Fruit fly (Drosophila melanogaster) whole organism, embryonic: ENCODE results near the gene niki.

ENCODE experiments used
- CG10147 ChIP-seq: fragments of 200-800 bp; sonication (Bioruptor generic); optimal IDR thresholded peaks from 2 replicates; lab custom pipeline; 2019; ENCODE audit warnings: missing biosample characterization, mild to moderate bottlenecking, missing genetic modification characterization, moderate library complexity
- CG11456 ChIP-seq: fragments of 200-800 bp; sonication (Bioruptor generic); IDR thresholded peaks from 3 replicates; pipeline ENCODE4 v1.3.6; 2022; ENCODE audit warnings: missing biosample characterization, missing genetic modification characterization
- CG11695 ChIP-seq: fragments of 200-800 bp; sonication (Bioruptor generic); IDR thresholded peaks from 3 replicates; pipeline ENCODE4 v1.3.6; 2022; ENCODE audit warnings: missing biosample characterization, missing genetic modification characterization
- CG14014 ChIP-seq: fragments of 200-800 bp; sonication (Bioruptor generic); IDR thresholded peaks from 2 replicates; pipeline ENCODE4 v1.3.6; 2022; ENCODE audit warnings: missing biosample characterization, missing genetic modification characterization
- CG15073 ChIP-seq: fragments of 200-800 bp; sonication (Bioruptor generic); optimal IDR thresholded peaks from 2 replicates; lab custom pipeline; 2016; ENCODE audit warnings: missing biosample characterization, missing genetic modification characterization
- CG15514 ChIP-seq: fragments of 200-800 bp; sonication (Bioruptor generic); optimal IDR thresholded peaks from 3 replicates; lab custom pipeline; 2017; ENCODE audit warnings: missing biosample characterization, missing genetic modification characterization, mild to moderate bottlenecking, moderate library complexity, missing genetic modification reagents
- CG15601 ChIP-seq: fragments of 200-800 bp; sonication (Bioruptor generic); optimal IDR thresholded peaks from 3 replicates; lab custom pipeline; 2019; ENCODE audit warnings: missing biosample characterization, mild to moderate bottlenecking, missing genetic modification characterization, moderate library complexity
- CG16813 ChIP-seq: fragments of 200-800 bp; sonication (Bioruptor generic); IDR thresholded peaks from 3 replicates; pipeline ENCODE4 v1.3.6; 2022; ENCODE audit warnings: missing biosample characterization, missing genetic modification characterization; ENCODE audit not compliant: partially characterized antibody
- CG17385 ChIP-seq: fragments of 200-800 bp; sonication (Bioruptor generic); optimal IDR thresholded peaks from 3 replicates; lab custom pipeline; 2018; ENCODE audit warnings: missing biosample characterization, mild to moderate bottlenecking, missing genetic modification characterization
- CG18262 ChIP-seq: fragments of 200-800 bp; optimal IDR thresholded peaks from 3 replicates; lab custom pipeline; 2019; ENCODE audit warnings: missing biosample characterization, mild to moderate bottlenecking, missing genetic modification characterization, moderate library complexity
- CG30020 ChIP-seq: fragments of 200-800 bp; optimal IDR thresholded peaks from 2 replicates; lab custom pipeline; 2019; ENCODE audit warnings: missing biosample characterization, mild to moderate bottlenecking, missing genetic modification characterization, moderate library complexity
- CG3847 ChIP-seq: fragments of 200-800 bp; sonication (Bioruptor generic); IDR thresholded peaks from 2 replicates; pipeline ENCODE4 v1.3.6; 2022; ENCODE audit warnings: missing biosample characterization, missing genetic modification characterization
- CG4282 ChIP-seq: fragments of 200-800 bp; sonication (Bioruptor generic); optimal IDR thresholded peaks from 2 replicates; lab custom pipeline; 2016; ENCODE audit warnings: missing biosample characterization, missing genetic modification characterization
- CG6175 ChIP-seq: fragments of 200-800 bp; sonication (Bioruptor generic); IDR thresholded peaks from 3 replicates; pipeline ENCODE4 v1.3.6; 2022; ENCODE audit warnings: missing biosample characterization, missing genetic modification characterization
- CG8290 ChIP-seq, 3 experiments: fragments of 200-800 bp; sonication (Bioruptor generic); optimal IDR thresholded peaks; 2 replicates each; lab custom pipeline; 2016 to 2019; ENCODE audit warnings: missing biosample characterization in 3 of 3, missing genetic modification characterization in 3 of 3, mild to moderate bottlenecking in 2 of 3, moderate library complexity in 1 of 3
- CG9727 ChIP-seq: fragments of 200-800 bp; sonication (Bioruptor generic); optimal IDR thresholded peaks from 3 replicates; lab custom pipeline; 2017; ENCODE audit warnings: missing biosample characterization, mild to moderate bottlenecking, missing genetic modification characterization
- CG9876 ChIP-seq: fragments of 200-800 bp; sonication (Bioruptor generic); optimal IDR thresholded peaks from 2 replicates; lab custom pipeline; 2016; ENCODE audit warnings: missing biosample characterization, missing genetic modification characterization
- CHES-1-like ChIP-seq: fragments of 200-800 bp; sonication (Bioruptor generic); optimal IDR thresholded peaks from 2 replicates; lab custom pipeline; 2016; ENCODE audit warnings: missing biosample characterization, missing genetic modification characterization
- CkIIα-i1 ChIP-seq: fragments of 200-800 bp; sonication (Bioruptor generic); IDR thresholded peaks from 2 replicates; pipeline ENCODE4 v1.3.6; 2022; ENCODE audit warnings: missing biosample characterization, missing genetic modification characterization
- D19A ChIP-seq: fragments of 200-800 bp; optimal IDR thresholded peaks from 3 replicates; lab custom pipeline; 2019; ENCODE audit warnings: missing biosample characterization, mild to moderate bottlenecking, missing genetic modification characterization, moderate library complexity
- Dll ChIP-seq: fragments of 200-800 bp; sonication (Bioruptor generic); IDR thresholded peaks from 4 replicates; pipeline ENCODE4 v1.3.6; 2022; ENCODE audit warnings: missing biosample characterization, missing genetic modification characterization; ENCODE audit not compliant: partially characterized antibody
- Hmr ChIP-seq: fragments of 200-800 bp; sonication (Bioruptor generic); optimal IDR thresholded peaks from 3 replicates; lab custom pipeline; 2017; ENCODE audit warnings: mild to moderate bottlenecking, missing biosample characterization, missing genetic modification reagents, missing genetic modification characterization
- MBD-R2 ChIP-seq: fragments of 200-800 bp; sonication (Bioruptor generic); IDR thresholded peaks from 2 replicates; pipeline ENCODE4 v1.3.6; 2022; ENCODE audit warnings: missing biosample characterization, missing genetic modification characterization
- Oli ChIP-seq: fragments of 200-800 bp; sonication (Bioruptor generic); optimal IDR thresholded peaks from 2 replicates; lab custom pipeline; 2018; ENCODE audit warnings: missing biosample characterization, mild to moderate bottlenecking, missing genetic modification characterization, moderate library complexity
- Scr ChIP-seq: fragments of 200-800 bp; sonication (Bioruptor generic); IDR thresholded peaks from 2 replicates; pipeline ENCODE4 v1.3.6; 2022; ENCODE audit warnings: missing biosample characterization, missing genetic modification characterization; ENCODE audit not compliant: partially characterized antibody
- Taf1 ChIP-seq: fragments of 200-800 bp; sonication (Bioruptor generic); IDR thresholded peaks from 2 replicates; pipeline ENCODE4 v1.3.6; 2022; ENCODE audit warnings: missing biosample characterization, missing genetic modification characterization
- Xbp1 ChIP-seq: fragments of 200-800 bp; sonication (Bioruptor generic); optimal IDR thresholded peaks from 3 replicates; lab custom pipeline; 2016; ENCODE audit warnings: missing biosample characterization, mild to moderate bottlenecking, missing genetic modification characterization
- Xrp1 ChIP-seq: fragments of 200-800 bp; sonication (Bioruptor generic); IDR thresholded peaks from 2 replicates; pipeline ENCODE4 v1.3.6; 2022; ENCODE audit warnings: missing biosample characterization, missing genetic modification characterization
- ap ChIP-seq: fragments of 200-800 bp; sonication (Bioruptor generic); IDR thresholded peaks from 2 replicates; pipeline ENCODE4 v1.3.6; 2022; ENCODE audit warnings: missing biosample characterization, missing genetic modification characterization
- bowl ChIP-seq: fragments of 200-800 bp; sonication (Bioruptor generic); IDR thresholded peaks from 2 replicates; pipeline ENCODE4 v1.3.6; 2022; ENCODE audit warnings: missing biosample characterization, missing genetic modification characterization
- chm ChIP-seq: fragments of 200-800 bp; sonication (Bioruptor generic); IDR thresholded peaks from 2 replicates; pipeline ENCODE4 v1.3.6; 2022; ENCODE audit warnings: missing biosample characterization, missing genetic modification characterization
- fd3F ChIP-seq: fragments of 200-800 bp; sonication (Bioruptor generic); optimal IDR thresholded peaks from 2 replicates; lab custom pipeline; 2018; ENCODE audit warnings: missing biosample characterization, mild to moderate bottlenecking, missing genetic modification characterization, moderate library complexity
- gem ChIP-seq: fragments of 200-800 bp; sonication (Bioruptor generic); optimal IDR thresholded peaks from 2 replicates; lab custom pipeline; 2019; ENCODE audit warnings: missing biosample characterization, mild to moderate bottlenecking, missing genetic modification characterization, moderate library complexity
- jumu ChIP-seq: fragments of 200-800 bp; sonication (Bioruptor generic); optimal IDR thresholded peaks from 3 replicates; lab custom pipeline; 2016; ENCODE audit warnings: missing biosample characterization, missing genetic modification characterization
- kay ChIP-seq: fragments of 200-800 bp; sonication (Bioruptor generic); optimal IDR thresholded peaks from 2 replicates; lab custom pipeline; 2016; ENCODE audit warnings: missing biosample characterization, missing genetic modification characterization
- ken ChIP-seq: fragments of 200-800 bp; sonication (Bioruptor generic); IDR thresholded peaks from 3 replicates; pipeline ENCODE4 v1.3.6; 2022; ENCODE audit warnings: missing biosample characterization, missing genetic modification characterization
- kni ChIP-seq: fragments of 200-800 bp; sonication (Bioruptor generic); optimal IDR thresholded peaks from 3 replicates; lab custom pipeline; 2017; ENCODE audit warnings: mild to moderate bottlenecking, missing biosample characterization, missing genetic modification reagents, missing genetic modification characterization
- knrl ChIP-seq: fragments of 200-800 bp; sonication (Bioruptor generic); IDR thresholded peaks from 3 replicates; pipeline ENCODE4 v1.3.6; 2022; ENCODE audit warnings: missing biosample characterization, missing genetic modification characterization; ENCODE audit not compliant: partially characterized antibody
- lilli ChIP-seq: fragments of 200-800 bp; sonication (Bioruptor generic); optimal IDR thresholded peaks from 3 replicates; lab custom pipeline; 2016; ENCODE audit warnings: missing biosample characterization, missing genetic modification characterization
- nau ChIP-seq: fragments of 200-800 bp; sonication (Bioruptor generic); optimal IDR thresholded peaks from 3 replicates; lab custom pipeline; 2017; ENCODE audit warnings: missing biosample characterization, mild to moderate bottlenecking, missing genetic modification characterization, missing genetic modification reagents
- org-1 ChIP-seq: fragments of 200-800 bp; sonication (Bioruptor generic); optimal IDR thresholded peaks from 2 replicates; lab custom pipeline; 2017; ENCODE audit warnings: missing biosample characterization, missing genetic modification characterization
- pfk ChIP-seq: fragments of 200-800 bp; sonication (Bioruptor generic); optimal IDR thresholded peaks from 2 replicates; lab custom pipeline; 2018; ENCODE audit warnings: missing biosample characterization, mild to moderate bottlenecking, missing genetic modification characterization, moderate library complexity
- repo ChIP-seq: fragments of 200-800 bp; sonication (Bioruptor generic); optimal IDR thresholded peaks from 2 replicates; lab custom pipeline; 2016; ENCODE audit warnings: missing biosample characterization, missing genetic modification characterization
- sna ChIP-seq: fragments of 200-800 bp; sonication (Bioruptor generic); IDR thresholded peaks from 2 replicates; pipeline ENCODE4 v1.3.6; 2022; ENCODE audit warnings: missing biosample characterization, missing genetic modification characterization; ENCODE audit not compliant: partially characterized antibody
- tgo ChIP-seq: fragments of 200-800 bp; sonication (Bioruptor generic); IDR thresholded peaks from 3 replicates; pipeline ENCODE4 v1.3.6; 2022; ENCODE audit warnings: missing biosample characterization, missing genetic modification characterization
- tll ChIP-seq, 2 experiments: fragments of 200-800 bp in 1 of 2; fragments of >200 bp in 1 of 2; sonication (Bioruptor generic) in 1 of 2; optimal IDR thresholded peaks; 2 replicates each; lab custom pipeline; 2017 to 2019; ENCODE audit warnings: missing biosample characterization in 2 of 2, missing genetic modification characterization in 2 of 2, mild to moderate bottlenecking in 1 of 2, moderate library complexity in 1 of 2
- tna ChIP-seq: fragments of 200-800 bp; sonication (Bioruptor generic); IDR thresholded peaks from 2 replicates; pipeline ENCODE4 v1.3.6; 2022; ENCODE audit warnings: missing biosample characterization, missing genetic modification characterization; ENCODE audit not compliant: partially characterized antibody
- unpg ChIP-seq: fragments of 200-800 bp; sonication (Bioruptor generic); optimal IDR thresholded peaks from 3 replicates; lab custom pipeline; 2018; ENCODE audit warnings: missing biosample characterization, mild to moderate bottlenecking, missing genetic modification characterization, moderate library complexity
- wor ChIP-seq: fragments of 200-800 bp; sonication (Bioruptor generic); IDR thresholded peaks from 2 replicates; pipeline ENCODE4 v1.3.6; 2022; ENCODE audit warnings: missing biosample characterization, missing genetic modification characterization

Gene niki

DNA sequence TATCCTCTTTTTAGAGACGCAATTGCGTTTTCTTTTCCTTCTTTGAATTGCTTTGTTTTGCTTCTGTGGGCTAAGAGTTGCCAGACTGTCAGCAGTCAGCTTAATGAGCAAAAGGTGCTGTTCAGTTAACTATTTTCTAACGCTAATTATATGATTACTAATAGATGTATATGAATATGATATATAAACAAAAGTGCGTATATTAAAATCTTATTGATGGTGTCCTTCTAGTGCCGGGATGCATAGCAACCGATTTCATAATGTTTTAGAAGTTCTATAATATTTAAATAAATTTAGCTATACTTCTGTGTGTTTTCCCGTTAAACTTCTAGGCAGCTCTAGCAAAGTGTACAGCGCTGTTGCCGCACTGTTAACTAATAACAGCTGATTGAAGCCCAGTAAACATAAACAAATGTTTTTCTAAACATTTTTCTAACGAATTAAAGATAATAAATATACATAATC lies 4.5 kb upstream of the niki start, which contains the start of the genes Kaz and CG43273 (continued):
- TF ChIP-seq CG15073: no peak
- TF ChIP-seq CG9876 (GFP tag; lab: Kevin White, UChicago): no peak
- peak; percentile 68 for TF ChIP-seq CG30020 (tag; lab: Kevin White, UChicago)
- TF ChIP-seq MBD-R2 (GFP tag; lab: Robert Waterston, UW): peak; percentile 82
- peak; percentile 32 for TF ChIP-seq CG9727 (GFP tag; lab: Kevin White, UChicago)
- TF ChIP-seq sna (GFP tag; lab: Robert Waterston, UW): 0 out of 2 replicates have a peak, but pooled peaks have one; percentile 11
- peak; percentile 37 for TF ChIP-seq CG15514 (GFP tag; lab: Kevin White, UChicago)
- TF ChIP-seq kay: peak; percentile 26
- no peak for TF ChIP-seq D19A (tag; lab: Kevin White, UChicago)
- TF ChIP-seq CG17385 (GFP tag; lab: Kevin White, UChicago): no peak
- TF ChIP-seq bowl (GFP tag; lab: Robert Waterston, UW): no peak
- TF ChIP-seq CG10147: no peak
- peak; percentile 12 for TF ChIP-seq CG8290 (GFP tag; optimal IDR thresholded peaks at IDR 0.05; lab: Kevin White, UChicago)
- no peak for TF ChIP-seq CG8290 (tag; optimal IDR thresholded peaks at IDR 0.05; lab: Kevin White, UChicago)
- no peak for TF ChIP-seq unpg (GFP tag; lab: Kevin White, UChicago)
- peak in 1 of 2 experiments; percentile 28 for TF ChIP-seq tll (GFP tag; optimal IDR thresholded peaks at IDR 0.05; lab: Kevin White, UChicago)
- peak; percentile 57; the same call in 2 of the 3 replicates for TF ChIP-seq ken (GFP tag; lab: Robert Waterston, UW)
- TF ChIP-seq Hmr (GFP tag; lab: Kevin White, UChicago): peak; percentile 42
- no peak for TF ChIP-seq ap (GFP tag; lab: Robert Waterston, UW)
- TF ChIP-seq wor (GFP tag; lab: Robert Waterston, UW): no peak
- no peak for TF ChIP-seq CG11695
- TF ChIP-seq gem (tag; lab: Kevin White, UChicago): no peak
- TF ChIP-seq repo (GFP tag; lab: Kevin White, UChicago): no peak
- TF ChIP-seq CG18262: no peak
- TF ChIP-seq Scr (GFP tag; lab: Robert Waterston, UW): peak; percentile 30; the same call in 1 of the 2 replicates
- no peak for TF ChIP-seq CkIIα-i1 (GFP tag; lab: Robert Waterston, UW)
- 0 out of 4 replicates have a peak, but pooled peaks have one; percentile 25 for TF ChIP-seq Dll (GFP tag; lab: Robert Waterston, UW)
- peak; percentile 60; the same call in 1 of the 2 replicates for TF ChIP-seq CG14014 (GFP tag; lab: Robert Waterston, UW)
- TF ChIP-seq kni (GFP tag; lab: Kevin White, UChicago): no peak
- TF ChIP-seq CG4282 (GFP tag; lab: Kevin White, UChicago): no peak
- no peak for TF ChIP-seq CG6175 (GFP tag; lab: Robert Waterston, UW)
- no peak for TF ChIP-seq CG11456 (GFP tag; lab: Robert Waterston, UW)
- TF ChIP-seq CG3847 (GFP tag; lab: Robert Waterston, UW): peak; percentile 75
- peak; percentile 73 for TF ChIP-seq lilli (GFP tag; lab: Kevin White, UChicago)
- TF ChIP-seq Xrp1 (GFP tag; lab: Robert Waterston, UW): peak; percentile 40; the same call in 1 of the 2 replicates
- TF ChIP-seq nau (GFP tag; lab: Kevin White, UChicago): no peak
- TF ChIP-seq CG15601 (tag; lab: Kevin White, UChicago): peak; percentile 43
- TF ChIP-seq CHES-1-like: no peak
- TF ChIP-seq tna (GFP tag; lab: Robert Waterston, UW): no peak
- peak; percentile 44 for TF ChIP-seq Oli (tag; lab: Kevin White, UChicago)
- TF ChIP-seq CG16813 (GFP tag; lab: Robert Waterston, UW): no peak
- peak; percentile 26; the same call in 1 of the 3 replicates for TF ChIP-seq tgo (GFP tag; lab: Robert Waterston, UW)
- TF ChIP-seq knrl (GFP tag; lab: Robert Waterston, UW): no peak
- TF ChIP-seq chm (GFP tag; lab: Robert Waterston, UW): peak; percentile 19; the same call in 1 of the 2 replicates
- TF ChIP-seq Xbp1: peak; percentile 75
- no peak for TF ChIP-seq org-1 (GFP tag; lab: Kevin White, UChicago)
- TF ChIP-seq pfk (GFP tag; lab: Kevin White, UChicago): no peak
- peak; percentile 33 for TF ChIP-seq fd3F (GFP tag; lab: Kevin White, UChicago)
- TF ChIP-seq Taf1 (GFP tag; lab: Robert Waterston, UW): no peak
- TF ChIP-seq jumu (GFP tag; lab: Kevin White, UChicago): no peak
